Worm (Caenorhabditis elegans) whole organism, mixed stage, embryonic: ENCODE results near the gene srh-141.

Source experiments
- ceh-83 ChIP-seq: fragments of 200-800 bp; sonication (Bioruptor generic); optimal IDR thresholded peaks from 2 replicates; lab custom pipeline; 2018; ENCODE audit warnings: mild to moderate bottlenecking, missing genetic modification characterization, missing compliant biosample characterization
- flh-1 ChIP-seq: fragments of 200-800 bp; sonication (Bioruptor generic); optimal IDR thresholded peaks from 2 replicates; lab custom pipeline; 2018; ENCODE audit warnings: mild to moderate bottlenecking, missing genetic modification characterization, moderate library complexity, missing compliant biosample characterization
- mls-2 ChIP-seq: sonication (generic microtip); optimal IDR thresholded peaks from 2 replicates; lab custom pipeline; 2016; ENCODE audit warnings: mild to moderate bottlenecking, missing genetic modification characterization, moderate library complexity, missing compliant biosample characterization
- nhr-237 ChIP-seq: fragments of 150-350 bp; optimal IDR thresholded peaks from 2 replicates; lab custom pipeline; 2014; ENCODE audit warnings: missing biosample characterization, missing genetic modification characterization
- nhr-28 ChIP-seq: fragments of 150-350 bp; optimal IDR thresholded peaks from 2 replicates; lab custom pipeline; 2014; ENCODE audit warnings: missing biosample characterization, missing genetic modification characterization
- unc-62 ChIP-seq: fragments of 150-350 bp; optimal IDR thresholded peaks from 2 replicates; lab custom pipeline; 2014; ENCODE audit warnings: missing biosample characterization, missing genetic modification reagents, missing genetic modification characterization

DNA sequence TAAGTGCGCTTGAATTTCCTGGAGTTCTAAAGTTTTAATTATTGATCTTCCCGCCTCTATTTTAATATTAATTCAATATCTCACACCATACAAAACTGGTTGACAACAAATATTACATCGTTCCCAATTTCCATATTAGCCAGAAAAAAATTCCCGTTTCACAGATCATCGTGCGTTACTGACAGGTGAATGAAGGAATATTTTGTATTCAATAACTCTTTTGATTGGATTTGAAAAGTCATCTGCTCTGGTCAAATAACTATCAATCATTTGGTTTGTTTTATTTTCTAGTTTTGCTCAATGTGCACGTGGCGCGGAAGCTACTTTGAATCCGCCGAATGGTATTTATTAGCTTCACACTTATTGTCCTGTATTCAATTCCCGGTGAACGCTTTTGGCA, 40.0 kb downstream of the srh-141 start, which contains the start of gene srh-139:
- TF ChIP-seq mls-2 (tag; lab: Kevin White, UChicago) (no peak), nhr-237 (tag; lab: Kevin White, UChicago) (no peak), nhr-28 (tag; lab: Kevin White, UChicago) (no peak), ceh-83 (no peak), unc-62 (GFP tag; lab: Kevin White, UChicago) (no peak), flh-1 (GFP tag; lab: Kevin White, UChicago) (no peak)
